Worm (Caenorhabditis elegans) whole organism, early embryonic: ENCODE results near the gene srh-46.
"Not testable (repeated sequence)": the region's sequence is repeated elsewhere in the genome, so short reads cannot be mapped to it uniquely, and the experiment has no call there.

Source experiments
- B0310.2 ChIP-seq: sonication (generic microtip); optimal IDR thresholded peaks from 2 replicates; lab custom pipeline; 2016; ENCODE audit warnings: mild to moderate bottlenecking, missing genetic modification characterization, missing compliant biosample characterization
- F13C5.2 ChIP-seq: sonication (generic microtip); optimal IDR thresholded peaks from 2 replicates; lab custom pipeline; 2017; ENCODE audit warnings: mild to moderate bottlenecking, missing genetic modification characterization, inconsistent platforms, missing compliant biosample characterization
- aly-1 ChIP-seq: sonication (generic microtip); optimal IDR thresholded peaks from 2 replicates; lab custom pipeline; 2016; ENCODE audit warnings: missing genetic modification characterization, missing compliant biosample characterization
- ama-1 ChIP-seq: fragments of 150-350 bp; optimal IDR thresholded peaks from 2 replicates; lab custom pipeline; 2014
- ceh-13 ChIP-seq: fragments of 200-800 bp; sonication (Bioruptor generic); optimal IDR thresholded peaks from 2 replicates; lab custom pipeline; 2018; ENCODE audit warnings: mild to moderate bottlenecking, missing genetic modification characterization, missing compliant biosample characterization
- ceh-36 ChIP-seq: sonication (generic microtip); optimal IDR thresholded peaks from 2 replicates; lab custom pipeline; 2016; ENCODE audit warnings: missing genetic modification characterization, inconsistent platforms, missing compliant biosample characterization
- ets-7 ChIP-seq: sonication (generic microtip); optimal IDR thresholded peaks from 2 replicates; lab custom pipeline; 2016; ENCODE audit warnings: missing genotype, missing genetic modification characterization, missing compliant biosample characterization
- flt-1 ChIP-seq: fragments of 200-800 bp; sonication (Bioruptor generic); IDR thresholded peaks from 2 replicates; pipeline ENCODE4 v1.3.6; 2022; ENCODE audit warnings: missing genetic modification characterization, missing compliant biosample characterization
- hmbx-1 ChIP-seq: sonication (generic microtip); optimal IDR thresholded peaks from 2 replicates; lab custom pipeline; 2016; ENCODE audit warnings: mild to moderate bottlenecking, missing genetic modification characterization, missing compliant biosample characterization
- hmg-4 ChIP-seq: fragments of 200-800 bp; sonication (Bioruptor generic); optimal IDR thresholded peaks from 2 replicates; lab custom pipeline; 2018; ENCODE audit warnings: mild to moderate bottlenecking, missing genetic modification characterization, missing compliant biosample characterization
- hnd-1 ChIP-seq: sonication (generic microtip); optimal IDR thresholded peaks from 2 replicates; lab custom pipeline; 2016; ENCODE audit warnings: missing genetic modification characterization, missing compliant biosample characterization
- pes-1 ChIP-seq: fragments of 200-800 bp; sonication (Bioruptor generic); IDR thresholded peaks from 2 replicates; pipeline ENCODE4 v1.3.6; 2022; ENCODE audit warnings: missing genetic modification reagents, missing genetic modification characterization, missing compliant biosample characterization
- scrt-1 ChIP-seq: fragments of 200-800 bp; sonication (Bioruptor generic); IDR thresholded peaks from 2 replicates; pipeline ENCODE4 v1.3.6; 2022; ENCODE audit warnings: missing genetic modification characterization, missing compliant biosample characterization
- sea-1 ChIP-seq: fragments of 200-800 bp; sonication (Bioruptor generic); conservative IDR thresholded peaks from 2 replicates; pipeline ENCODE4 v1.3.6; 2022; ENCODE audit warnings: missing genetic modification characterization, missing compliant biosample characterization
- tbx-11 ChIP-seq: fragments of 200-800 bp; sonication (Bioruptor generic); IDR thresholded peaks from 2 replicates; pipeline ENCODE4 v1.3.6; 2022; ENCODE audit warnings: missing genetic modification characterization, missing compliant biosample characterization
- tbx-37 ChIP-seq: fragments of 200-800 bp; sonication (Bioruptor generic); conservative IDR thresholded peaks from 2 replicates; pipeline ENCODE4 v1.3.6; 2022; ENCODE audit warnings: missing genetic modification reagents, missing genetic modification characterization, missing compliant biosample characterization
- tra-4 ChIP-seq: sonication (generic microtip); optimal IDR thresholded peaks from 2 replicates; lab custom pipeline; 2017; ENCODE audit warnings: missing genetic modification characterization, missing compliant biosample characterization

The srh-46 gene

DNA sequence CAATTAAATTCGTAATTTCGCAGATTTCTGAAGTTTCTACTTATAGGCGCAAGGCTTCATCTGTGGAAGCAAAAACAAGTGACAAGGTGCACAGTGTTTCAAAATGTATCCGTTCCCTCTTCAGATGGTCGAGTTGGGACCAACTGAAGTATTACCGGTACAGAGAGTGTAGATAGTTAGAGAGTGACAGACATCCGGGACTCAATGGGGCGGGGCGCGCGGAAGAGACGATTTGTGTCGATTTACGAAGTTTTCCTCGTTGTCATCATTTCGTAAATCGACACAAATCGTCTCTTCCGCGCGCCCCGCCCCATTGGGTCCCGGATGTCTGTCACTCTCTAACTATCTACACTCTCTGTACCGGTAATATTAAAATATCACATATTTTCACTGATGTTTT lies 16.6 kb downstream of the srh-46 start, which contains the start of gene C03E10.3:
Gene C03E10.3, plus strand, starts transcription at position 301 of the 400 bp plus-strand sequence.
- TF ChIP-seq flt-1; pes-1 (GFP tag; lab: Robert Waterston, UW); tbx-37 (GFP tag; lab: Robert Waterston, UW): not testable (repeated sequence)

DNA sequence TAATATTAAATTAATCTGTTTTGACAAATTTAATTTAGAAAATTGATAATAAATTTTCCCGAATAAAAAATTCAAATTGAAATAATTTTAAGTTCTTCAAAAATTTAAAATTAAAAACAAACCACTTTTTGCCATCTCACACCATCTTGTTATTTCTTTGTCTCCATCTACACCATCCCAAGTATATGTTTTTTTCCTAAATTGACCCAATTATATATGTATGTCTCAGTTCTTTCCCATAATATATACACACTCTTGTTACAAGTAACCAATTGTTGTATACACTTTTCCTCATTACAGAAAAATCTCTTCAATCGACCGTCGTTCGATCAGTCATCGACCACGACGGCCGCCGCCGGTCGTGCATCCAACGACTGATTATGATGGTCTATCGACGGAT lies 20.4 kb downstream of the srh-46 start, which contains the start of gene gly-20:
Gene gly-20, plus strand, starts transcription at position 301 of the 400 bp plus-strand sequence.
- TF ChIP-seq tra-4 (tag; lab: Kevin White, UChicago) (no peak), flt-1 (no peak), scrt-1 (GFP tag; lab: Robert Waterston, UW) (no peak), hmbx-1 (no peak), F13C5.2 (tag; lab: Kevin White, UChicago) (no peak), hmg-4 (GFP tag; lab: Kevin White, UChicago) (no peak)

DNA sequence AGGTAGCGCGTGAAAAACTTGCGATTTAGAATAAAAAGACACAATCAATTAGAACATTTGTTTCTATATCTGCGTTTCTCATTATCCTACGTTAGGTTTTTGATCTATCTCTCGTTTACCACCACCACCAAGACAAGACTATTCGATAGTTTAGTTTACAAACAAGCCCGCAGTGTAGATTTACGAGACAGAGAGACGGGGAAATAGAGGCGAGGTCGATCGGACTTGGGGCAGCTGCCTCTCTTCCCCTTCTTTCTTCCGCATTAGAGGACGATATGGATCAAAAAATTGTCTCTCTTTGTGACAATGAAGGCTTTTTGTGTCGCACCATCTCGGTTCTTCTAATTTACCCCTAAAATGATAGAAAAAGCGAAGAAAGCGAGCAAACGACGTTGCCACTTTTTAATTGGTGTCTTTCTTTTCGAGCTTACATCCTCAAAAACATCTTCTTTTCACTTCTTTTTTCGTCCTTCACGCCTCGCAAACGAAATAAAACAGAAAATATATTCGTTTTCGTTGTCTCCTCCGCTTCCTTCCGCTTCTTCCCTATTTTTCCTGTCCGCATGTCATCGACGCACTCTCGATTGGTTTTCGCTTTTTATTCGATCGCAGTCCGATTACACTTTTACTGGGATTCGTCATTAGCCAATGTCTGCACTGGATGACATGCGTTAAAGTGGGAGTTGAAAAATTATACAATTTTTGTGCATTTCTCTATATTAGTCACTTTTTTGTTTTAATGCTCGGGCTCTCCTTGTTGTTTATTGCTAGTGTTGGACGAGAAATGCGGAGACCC lies 21.1 kb downstream of the srh-46 start:
- TF ChIP-seq hmg-4 (GFP tag; lab: Kevin White, UChicago), result peak; percentile 52
- TF ChIP-seq tbx-37 (GFP tag; lab: Robert Waterston, UW), result no peak

DNA sequence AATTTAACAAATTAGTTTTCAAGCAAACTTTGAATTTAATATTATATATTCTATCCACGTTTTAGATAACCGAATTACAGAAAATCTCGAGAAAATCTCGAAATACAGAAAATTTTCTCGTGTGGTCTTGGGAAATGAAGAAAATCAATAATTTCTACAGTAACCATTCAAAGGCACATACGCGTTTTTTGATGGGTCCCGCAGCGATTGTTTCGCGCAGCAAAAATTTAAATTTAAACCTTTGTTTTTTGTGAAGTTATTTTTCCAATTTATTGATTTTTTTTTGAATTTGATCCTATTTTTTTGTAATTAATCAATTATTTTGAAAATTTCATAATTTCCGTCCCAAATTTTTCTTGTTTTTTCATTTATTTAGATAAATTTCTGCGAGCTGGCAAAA lies 23.1 kb downstream of the srh-46 start:
- TF ChIP-seq F13C5.2 (tag; lab: Kevin White, UChicago) (no peak), flt-1 (no peak), scrt-1 (GFP tag; lab: Robert Waterston, UW) (no peak), hnd-1 (no peak)

DNA sequence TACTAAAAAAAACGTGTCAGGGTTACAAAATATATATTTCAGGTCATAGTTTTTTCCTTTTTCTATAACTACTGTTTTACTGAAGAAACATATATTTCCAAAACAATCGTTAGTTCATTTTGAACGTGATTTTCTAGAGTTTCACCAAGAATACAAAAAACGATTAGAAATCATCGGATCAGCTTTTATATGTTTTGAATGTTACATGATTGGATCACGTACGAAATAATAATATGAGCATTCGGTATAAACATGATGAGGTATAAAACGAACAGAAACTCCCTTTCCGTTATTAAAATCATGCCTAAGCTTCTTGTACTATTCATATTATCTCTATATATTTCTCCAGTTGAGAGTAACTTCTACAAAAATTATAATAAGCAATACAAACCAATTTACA lies 29.8 kb downstream of the srh-46 start, which contains the start of gene clec-223:
Gene clec-223, plus strand, starts transcription at position 301 of the 400 bp plus-strand sequence.
- TF ChIP-seq tbx-37 (GFP tag; lab: Robert Waterston, UW) (no peak), ama-1 (lab: Kevin White, UChicago) (no peak), flt-1 (no peak), B0310.2 (no peak), sea-1 (GFP tag; lab: Robert Waterston, UW) (no peak), ceh-13 (no peak), F13C5.2 (tag; lab: Kevin White, UChicago) (no peak), aly-1 (no peak), hmg-4 (GFP tag; lab: Kevin White, UChicago) (no peak), hmbx-1 (no peak), scrt-1 (GFP tag; lab: Robert Waterston, UW) (no peak), hnd-1 (no peak), pes-1 (GFP tag; lab: Robert Waterston, UW) (no peak), ets-7 (tag; lab: Kevin White, UChicago) (no peak), ceh-36 (tag; lab: Kevin White, UChicago) (no peak), tbx-11 (GFP tag; lab: Robert Waterston, UW) (no peak)

DNA sequence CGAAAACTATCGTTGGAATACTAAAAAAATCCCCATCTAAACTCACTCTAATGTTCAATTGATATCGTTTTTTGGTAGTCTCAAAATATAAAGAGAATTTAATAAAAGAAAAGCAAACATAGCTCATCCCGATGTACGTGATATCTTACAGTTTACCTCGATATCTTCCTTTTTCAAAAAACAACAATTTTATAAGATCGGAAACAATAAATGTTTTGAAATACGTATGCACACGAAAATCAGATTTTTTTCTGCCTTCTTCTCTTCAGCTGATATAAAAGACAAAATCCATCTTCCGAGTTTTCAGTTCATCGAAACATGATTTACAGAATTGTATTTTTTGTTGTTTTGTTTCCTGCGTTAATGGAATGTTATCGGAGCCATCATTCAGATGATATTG lies 31.6 kb downstream of the srh-46 start, which contains the start of gene clec-222:
Gene clec-222, plus strand, starts transcription at position 301 of the 400 bp plus-strand sequence.
- no peak for TF ChIP-seq hnd-1
- no peak for TF ChIP-seq F13C5.2 (tag; lab: Kevin White, UChicago)
- no peak for TF ChIP-seq B0310.2
- no peak for TF ChIP-seq tbx-11 (GFP tag; lab: Robert Waterston, UW)
- no peak for TF ChIP-seq tbx-37 (GFP tag; lab: Robert Waterston, UW)
- no peak for TF ChIP-seq scrt-1 (GFP tag; lab: Robert Waterston, UW)
- TF ChIP-seq hmbx-1, result no peak
- no peak for TF ChIP-seq ceh-36 (tag; lab: Kevin White, UChicago)
- TF ChIP-seq pes-1 (GFP tag; lab: Robert Waterston, UW), result no peak

DNA sequence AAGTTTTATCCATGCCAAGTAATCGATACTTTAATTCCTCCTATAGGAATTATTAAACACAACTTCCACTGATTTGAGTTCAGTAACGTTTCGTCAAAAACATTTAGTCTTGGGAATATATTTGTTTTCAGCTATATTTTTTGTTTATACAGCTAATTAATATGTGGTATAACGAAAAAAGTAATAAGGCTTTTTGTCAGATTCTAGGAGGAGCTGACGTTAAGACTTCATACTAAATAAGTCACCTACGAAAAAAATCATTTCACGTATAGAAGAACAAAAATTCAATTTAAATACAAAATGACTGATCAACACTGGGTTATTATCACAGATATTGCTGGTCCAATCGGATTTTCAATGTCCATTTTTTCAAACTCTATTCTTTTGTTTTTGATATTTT lies 33.9 kb downstream of the srh-46 start, which contains the start of gene str-115:
Gene str-115, plus strand, starts transcription at position 301 of the 400 bp plus-strand sequence.
- TF ChIP-seq aly-1 (no peak), ama-1 (lab: Kevin White, UChicago) (no peak), B0310.2 (no peak), pes-1 (GFP tag; lab: Robert Waterston, UW) (no peak), hmg-4 (GFP tag; lab: Kevin White, UChicago) (no peak), ceh-36 (tag; lab: Kevin White, UChicago) (no peak), ceh-13 (no peak), sea-1 (GFP tag; lab: Robert Waterston, UW) (no peak), F13C5.2 (tag; lab: Kevin White, UChicago) (no peak), hmbx-1 (no peak), tbx-37 (GFP tag; lab: Robert Waterston, UW) (no peak), ets-7 (tag; lab: Kevin White, UChicago) (no peak), hnd-1 (no peak), tra-4 (tag; lab: Kevin White, UChicago) (no peak)

DNA sequence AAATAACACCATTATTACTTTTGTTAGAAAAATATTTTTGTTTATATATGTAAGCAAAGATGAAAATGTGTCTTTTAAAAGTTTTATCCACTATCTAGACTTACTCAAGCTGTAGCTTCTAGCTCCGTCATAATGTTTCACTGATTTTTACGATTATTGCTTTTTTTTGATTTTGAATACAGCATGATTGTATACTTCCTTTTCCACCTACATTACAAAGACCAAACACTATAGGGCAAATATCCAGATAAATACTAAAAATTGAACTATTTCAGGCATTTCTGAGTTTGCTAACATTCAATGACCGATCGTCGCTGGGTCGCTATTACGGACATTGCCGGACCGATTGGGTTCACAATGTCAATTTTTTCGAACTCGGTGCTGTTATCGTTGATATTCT lies 36.0 kb downstream of the srh-46 start, which contains the start of gene str-116:
Gene str-116, plus strand, starts transcription at position 301 of the 400 bp plus-strand sequence.
- TF ChIP-seq scrt-1 (GFP tag; lab: Robert Waterston, UW) (no peak), aly-1 (no peak), tbx-37 (GFP tag; lab: Robert Waterston, UW) (no peak), B0310.2 (no peak), pes-1 (GFP tag; lab: Robert Waterston, UW) (no peak), hmbx-1 (no peak), ceh-36 (tag; lab: Kevin White, UChicago) (no peak), flt-1 (no peak)
